Worm (Caenorhabditis elegans) whole organism, mixed stage, embryonic: ENCODE measurements around the gene srt-33.

ENCODE experiments used
- blmp-1 ChIP-seq: fragments of 150-350 bp; optimal IDR thresholded peaks from 2 replicates; lab custom pipeline; 2014; ENCODE audit warnings: missing biosample characterization, missing genetic modification characterization
- ham-2 ChIP-seq: fragments of 200-800 bp; sonication (Bioruptor generic); optimal IDR thresholded peaks from 2 replicates; lab custom pipeline; 2018; ENCODE audit warnings: mild to moderate bottlenecking, missing genetic modification characterization, missing compliant biosample characterization
- lin-13 ChIP-seq: fragments of 150-350 bp; optimal IDR thresholded peaks from 2 replicates; lab custom pipeline; 2014; ENCODE audit warnings: missing biosample characterization, missing genetic modification characterization
- lsy-2 ChIP-seq: fragments of 150-350 bp; optimal IDR thresholded peaks from 2 replicates; lab custom pipeline; 2014; ENCODE audit warnings: missing biosample characterization, missing genetic modification characterization
- mep-1 ChIP-seq: fragments of 150-350 bp; optimal IDR thresholded peaks from 2 replicates; lab custom pipeline; 2017; ENCODE audit warnings: missing biosample characterization, missing genetic modification reagents, missing genetic modification characterization, inconsistent platforms
- nhr-237 ChIP-seq: fragments of 150-350 bp; optimal IDR thresholded peaks from 2 replicates; lab custom pipeline; 2014; ENCODE audit warnings: missing biosample characterization, missing genetic modification characterization
- nhr-28 ChIP-seq: fragments of 150-350 bp; optimal IDR thresholded peaks from 2 replicates; lab custom pipeline; 2014; ENCODE audit warnings: missing biosample characterization, missing genetic modification characterization
- pha-4 ChIP-seq: fragments of 150-350 bp; optimal IDR thresholded peaks from 2 replicates; lab custom pipeline; 2018; ENCODE audit warnings: missing biosample characterization, missing genetic modification reagents, missing genetic modification characterization
- snpc-4 ChIP-seq: fragments of 150-350 bp; optimal IDR thresholded peaks from 2 replicates; lab custom pipeline; 2014; ENCODE audit warnings: missing biosample characterization, missing genetic modification characterization
- sptf-1 ChIP-seq: sonication (generic microtip); optimal IDR thresholded peaks from 2 replicates; lab custom pipeline; 2017; ENCODE audit warnings: mild to moderate bottlenecking, missing genetic modification characterization, moderate library complexity, missing compliant biosample characterization
- unc-62 ChIP-seq: fragments of 150-350 bp; optimal IDR thresholded peaks from 2 replicates; lab custom pipeline; 2014; ENCODE audit warnings: missing biosample characterization, missing genetic modification reagents, missing genetic modification characterization
- ztf-11 ChIP-seq: fragments of 150-350 bp; optimal IDR thresholded peaks from 2 replicates; lab custom pipeline; 2014; ENCODE audit warnings: missing biosample characterization, missing genetic modification characterization

ce11 chrV:14267326-14267942 is 12.2 kb downstream of the srt-33 start:
- TF ChIP-seq blmp-1 (tag; lab: Kevin White, UChicago) (no peak), nhr-237 (tag; lab: Kevin White, UChicago) (no peak), nhr-28 (tag; lab: Kevin White, UChicago) (no peak), snpc-4 (tag; lab: Kevin White, UChicago) (no peak), ham-2 (GFP tag; lab: Kevin White, UChicago) (no peak), sptf-1 (tag; lab: Kevin White, UChicago) (no peak), unc-62 (GFP tag; lab: Kevin White, UChicago) (no peak), mep-1 (tag; lab: Kevin White, UChicago) (no peak), ztf-11 (tag; lab: Kevin White, UChicago) (no peak), lin-13 (no peak), pha-4 (tag; lab: Kevin White, UChicago) (no peak), lsy-2 (no peak)
